Fruit fly (Drosophila melanogaster): ENCODE measurements around the gene CG42713.

DNA sequence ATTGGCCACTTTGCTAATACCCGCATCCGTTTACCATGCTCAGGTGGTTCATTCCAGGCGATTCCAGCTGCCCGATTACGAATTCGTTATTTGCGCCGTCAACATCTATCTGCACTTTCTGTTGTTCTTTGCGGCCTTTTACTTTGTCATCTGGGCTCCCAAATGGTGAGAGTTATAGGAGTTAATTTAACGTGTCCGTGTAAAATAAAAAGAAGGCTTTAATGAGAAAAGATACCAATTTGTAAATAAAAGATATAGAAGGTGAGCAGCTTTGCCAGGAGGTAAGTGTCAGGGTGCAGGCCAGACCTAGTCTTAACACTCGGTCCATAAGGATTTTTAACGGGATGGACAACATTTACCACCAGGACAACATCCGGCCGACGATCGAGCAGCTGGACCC is 27.7 kb upstream of the CG42713 start, which contains the start of gene CG32987:
- TF ChIP-seq CG32006 (GFP tag; optimal IDR thresholded peaks at IDR 0.05) (no peak), CG16779 (tag; optimal IDR thresholded peaks at IDR 0.05) (no peak), pdm3 (GFP tag; optimal IDR thresholded peaks at IDR 0.05) (no peak), Hr4 (GFP tag; optimal IDR thresholded peaks at IDR 0.05) (no peak), CG6854 (GFP tag; optimal IDR thresholded peaks at IDR 0.05) (no peak), topi (GFP tag; optimal IDR thresholded peaks at IDR 0.05) (no peak), CG10669 (GFP tag; optimal IDR thresholded peaks at IDR 0.05) (no peak), Hr39 (GFP tag; optimal IDR thresholded peaks at IDR 0.05) (no peak), Ets21C (GFP tag; optimal IDR thresholded peaks at IDR 0.05) (no peak), CG15336 (GFP tag; IDR thresholded peaks at IDR 0.05) (no peak), OdsH (GFP tag; optimal IDR thresholded peaks at IDR 0.05) (no peak)

Measured in whole organism, prepupa.